Fruit fly (Drosophila melanogaster) whole organism, embryonic: ENCODE measurements around the gene Sf3b2.

Experiments
- B-H2 ChIP-seq: fragments of 200-800 bp; sonication (Bioruptor generic); optimal IDR thresholded peaks from 2 replicates; lab custom pipeline; 2018; ENCODE audit warnings: missing biosample characterization, mild to moderate bottlenecking, missing genetic modification characterization
- CG1024 ChIP-seq: fragments of 200-800 bp; sonication (Bioruptor generic); IDR thresholded peaks from 2 replicates; pipeline ENCODE4 v1.3.6; 2022; ENCODE audit warnings: missing biosample characterization, missing genetic modification characterization
- CG10543 ChIP-seq: fragments of 200-800 bp; sonication (Bioruptor generic); optimal IDR thresholded peaks from 3 replicates; lab custom pipeline; 2017; ENCODE audit warnings: missing biosample characterization, mild to moderate bottlenecking, missing genetic modification characterization, moderate library complexity
- CG12391 ChIP-seq: fragments of 200-800 bp; sonication (Bioruptor generic); optimal IDR thresholded peaks from 3 replicates; lab custom pipeline; 2018; ENCODE audit warnings: missing biosample characterization, mild to moderate bottlenecking, missing genetic modification characterization, moderate library complexity
- CG13775 ChIP-seq: fragments of 200-800 bp; sonication (Bioruptor generic); optimal IDR thresholded peaks from 3 replicates; lab custom pipeline; 2017; ENCODE audit warnings: missing biosample characterization, mild to moderate bottlenecking, missing genetic modification characterization
- CG14965 ChIP-seq: fragments of 200-800 bp; sonication (Bioruptor generic); optimal IDR thresholded peaks from 2 replicates; lab custom pipeline; 2016; ENCODE audit warnings: missing biosample characterization, missing genetic modification characterization, borderline replicate concordance
- CG15011 ChIP-seq: fragments of 200-800 bp; sonication (Bioruptor generic); optimal IDR thresholded peaks from 3 replicates; lab custom pipeline; 2018; ENCODE audit warnings: missing biosample characterization, mild to moderate bottlenecking, missing genetic modification characterization
- CG15696 ChIP-seq: fragments of 200-800 bp; sonication (Bioruptor generic); optimal IDR thresholded peaks from 2 replicates; lab custom pipeline; 2019; ENCODE audit warnings: missing biosample characterization, mild to moderate bottlenecking, missing genetic modification characterization, moderate library complexity
- CG16779 ChIP-seq: fragments of 200-800 bp; sonication (Bioruptor generic); IDR thresholded peaks from 2 replicates; pipeline ENCODE4 v1.3.6; 2022; ENCODE audit warnings: missing biosample characterization, missing genetic modification characterization
- CG17568 ChIP-seq: fragments of 200-800 bp; sonication (Bioruptor generic); optimal IDR thresholded peaks from 2 replicates; lab custom pipeline; 2018; ENCODE audit warnings: missing biosample characterization, mild to moderate bottlenecking, missing genetic modification characterization, moderate library complexity
- CG17802 ChIP-seq: fragments of 200-800 bp; sonication (Bioruptor generic); optimal IDR thresholded peaks from 2 replicates; lab custom pipeline; 2018; ENCODE audit warnings: missing biosample characterization, mild to moderate bottlenecking, missing genetic modification characterization, moderate library complexity
- CG18011 ChIP-seq: fragments of 200-800 bp; sonication (Bioruptor generic); optimal IDR thresholded peaks from 2 replicates; lab custom pipeline; 2017; ENCODE audit warnings: missing biosample characterization, missing genetic modification characterization, mild to moderate bottlenecking, moderate library complexity, missing genotype
- CG3838 ChIP-seq: fragments of 200-800 bp; sonication (Bioruptor generic); optimal IDR thresholded peaks from 3 replicates; lab custom pipeline; 2016; ENCODE audit warnings: missing biosample characterization, missing genetic modification characterization
- CG4820 ChIP-seq: fragments of 200-800 bp; sonication (Bioruptor generic); optimal IDR thresholded peaks from 3 replicates; lab custom pipeline; 2016; ENCODE audit warnings: missing biosample characterization, missing genetic modification characterization
- CG5953 ChIP-seq: fragments of 200-800 bp; sonication (Bioruptor generic); IDR thresholded peaks from 2 replicates; pipeline ENCODE4 v1.3.6; 2022; ENCODE audit warnings: missing biosample characterization, missing genetic modification characterization
- CG7963 ChIP-seq: fragments of 200-800 bp; sonication (Bioruptor generic); IDR thresholded peaks from 3 replicates; pipeline ENCODE4 v1.3.6; 2022; ENCODE audit warnings: missing biosample characterization, missing genetic modification characterization; ENCODE audit not compliant: partially characterized antibody
- CG9817 ChIP-seq: fragments of 200-800 bp; sonication (Bioruptor generic); optimal IDR thresholded peaks from 2 replicates; lab custom pipeline; 2018; ENCODE audit warnings: missing biosample characterization, mild to moderate bottlenecking, missing genetic modification characterization, moderate library complexity
- CG9876 ChIP-seq: fragments of 200-800 bp; sonication (Bioruptor generic); optimal IDR thresholded peaks from 2 replicates; lab custom pipeline; 2016; ENCODE audit warnings: missing biosample characterization, missing genetic modification characterization
- CkIIα-i1 ChIP-seq: fragments of 200-800 bp; sonication (Bioruptor generic); IDR thresholded peaks from 2 replicates; pipeline ENCODE4 v1.3.6; 2022; ENCODE audit warnings: missing biosample characterization, missing genetic modification characterization
- D ChIP-seq, 2 experiments: fragments of 200-800 bp in 1 of 2; fragments of >200 bp in 1 of 2; sonication (Bioruptor generic) in 1 of 2; optimal IDR thresholded peaks; 2 replicates in 1 of 2; 3 replicates in 1 of 2; lab custom pipeline; 2017; ENCODE audit warnings: mild to moderate bottlenecking in 1 of 2, missing biosample characterization in 1 of 2, missing genetic modification characterization in 1 of 2, missing genetic modification reagents in 1 of 2
- Gug ChIP-seq: fragments of 200-800 bp; sonication (Bioruptor generic); IDR thresholded peaks from 4 replicates; pipeline ENCODE4 v1.3.6; 2022; ENCODE audit warnings: missing biosample characterization, missing genetic modification characterization
- H15 ChIP-seq: fragments of 200-800 bp; sonication (Bioruptor generic); IDR thresholded peaks from 3 replicates; pipeline ENCODE4 v1.3.6; 2022; ENCODE audit warnings: missing biosample characterization, missing genetic modification characterization
- HLHmδ ChIP-seq: fragments of 200-800 bp; sonication (Bioruptor generic); optimal IDR thresholded peaks from 2 replicates; lab custom pipeline; 2018; ENCODE audit warnings: missing biosample characterization, mild to moderate bottlenecking, missing genetic modification characterization, moderate library complexity
- HmgZ ChIP-seq: fragments of 200-800 bp; sonication (Bioruptor generic); optimal IDR thresholded peaks from 2 replicates; lab custom pipeline; 2018; ENCODE audit warnings: missing biosample characterization, mild to moderate bottlenecking, missing genetic modification characterization
- Hr39 ChIP-seq: fragments of >200 bp; optimal IDR thresholded peaks from 2 replicates; lab custom pipeline; 2017
- MESR4 ChIP-seq: fragments of 200-800 bp; sonication (Bioruptor generic); optimal IDR thresholded peaks from 2 replicates; lab custom pipeline; 2018; ENCODE audit warnings: missing biosample characterization, mild to moderate bottlenecking, missing genetic modification characterization, moderate library complexity
- NC2β ChIP-seq: fragments of 200-800 bp; sonication (Bioruptor generic); optimal IDR thresholded peaks from 2 replicates; lab custom pipeline; 2016; ENCODE audit warnings: missing biosample characterization, missing genetic modification characterization
- Oaz ChIP-seq: fragments of 200-800 bp; sonication (Bioruptor generic); IDR thresholded peaks from 2 replicates; pipeline ENCODE4 v1.3.6; 2022; ENCODE audit warnings: missing biosample characterization, missing genetic modification characterization
- Sin3A ChIP-seq: fragments of >200 bp; optimal IDR thresholded peaks from 2 replicates; lab custom pipeline; 2018
- Sox100B ChIP-seq: fragments of 200-800 bp; sonication (Bioruptor generic); optimal IDR thresholded peaks from 3 replicates; lab custom pipeline; 2018; ENCODE audit warnings: missing biosample characterization, mild to moderate bottlenecking, missing genetic modification characterization
- ase ChIP-seq: fragments of 200-800 bp; sonication (Bioruptor generic); IDR thresholded peaks from 3 replicates; pipeline ENCODE4 v1.3.6; 2022; ENCODE audit warnings: missing biosample characterization, missing genetic modification characterization
- ato ChIP-seq: fragments of 200-800 bp; sonication (Bioruptor generic); IDR thresholded peaks from 2 replicates; pipeline ENCODE4 v1.3.6; 2022; ENCODE audit warnings: missing biosample characterization, missing genetic modification characterization; ENCODE audit not compliant: partially characterized antibody
- chn ChIP-seq: fragments of 200-800 bp; sonication (Bioruptor generic); optimal IDR thresholded peaks from 2 replicates; lab custom pipeline; 2016; ENCODE audit warnings: missing biosample characterization, missing genetic modification characterization
- crol ChIP-seq: fragments of 200-800 bp; sonication (Bioruptor generic); IDR thresholded peaks from 2 replicates; pipeline ENCODE4 v1.3.6; 2022; ENCODE audit warnings: missing biosample characterization, missing genetic modification characterization
- crp ChIP-seq, 2 experiments: fragments of 200-800 bp; sonication (Bioruptor generic); optimal IDR thresholded peaks; 2 replicates in 1 of 2; 3 replicates in 1 of 2; lab custom pipeline; 2017; ENCODE audit warnings: missing biosample characterization in 2 of 2, missing genetic modification characterization in 2 of 2, mild to moderate bottlenecking in 1 of 2, moderate library complexity in 1 of 2
- dmrt11E ChIP-seq: fragments of 200-800 bp; sonication (Bioruptor generic); optimal IDR thresholded peaks from 3 replicates; lab custom pipeline; 2018; ENCODE audit warnings: missing biosample characterization, mild to moderate bottlenecking, missing genetic modification characterization, moderate library complexity
- gt ChIP-seq: fragments of 200-800 bp; sonication (Bioruptor generic); IDR thresholded peaks from 2 replicates; pipeline ENCODE4 v1.3.6; 2022; ENCODE audit warnings: missing biosample characterization, missing genetic modification characterization
- h ChIP-seq: fragments of >200 bp; optimal IDR thresholded peaks from 2 replicates; lab custom pipeline; 2017
- jumu ChIP-seq: fragments of 200-800 bp; sonication (Bioruptor generic); optimal IDR thresholded peaks from 3 replicates; lab custom pipeline; 2016; ENCODE audit warnings: missing biosample characterization, missing genetic modification characterization
- mirr ChIP-seq: fragments of 200-800 bp; sonication (Bioruptor generic); optimal IDR thresholded peaks from 3 replicates; lab custom pipeline; 2018; ENCODE audit warnings: missing biosample characterization, mild to moderate bottlenecking, missing genetic modification characterization
- mld ChIP-seq: fragments of 200-800 bp; sonication (Bioruptor generic); IDR thresholded peaks from 3 replicates; pipeline ENCODE4 v1.3.6; 2022; ENCODE audit warnings: missing biosample characterization, missing genetic modification characterization; ENCODE audit not compliant: partially characterized antibody
- org-1 ChIP-seq: fragments of 200-800 bp; sonication (Bioruptor generic); optimal IDR thresholded peaks from 2 replicates; lab custom pipeline; 2017; ENCODE audit warnings: missing biosample characterization, missing genetic modification characterization
- salm ChIP-seq: fragments of 200-800 bp; sonication (Bioruptor generic); optimal IDR thresholded peaks from 2 replicates; lab custom pipeline; 2018; ENCODE audit warnings: missing biosample characterization, mild to moderate bottlenecking, missing genetic modification characterization
- schlank ChIP-seq: fragments of 200-800 bp; sonication (Bioruptor generic); optimal IDR thresholded peaks from 2 replicates; lab custom pipeline; 2018; ENCODE audit warnings: missing biosample characterization, mild to moderate bottlenecking, missing genetic modification characterization
- sima ChIP-seq: fragments of 200-800 bp; sonication (Bioruptor generic); optimal IDR thresholded peaks from 2 replicates; lab custom pipeline; 2016; ENCODE audit warnings: missing biosample characterization, missing genetic modification characterization
- sob ChIP-seq: fragments of 200-800 bp; sonication (Bioruptor generic); IDR thresholded peaks from 2 replicates; pipeline ENCODE4 v1.3.6; 2022; ENCODE audit warnings: missing biosample characterization, missing genetic modification characterization
- sqz ChIP-seq: fragments of 200-800 bp; sonication (Bioruptor generic); optimal IDR thresholded peaks from 3 replicates; lab custom pipeline; 2018; ENCODE audit warnings: missing biosample characterization, mild to moderate bottlenecking, missing genetic modification characterization
- vvl ChIP-seq: fragments of 200-800 bp; sonication (Bioruptor generic); IDR thresholded peaks from 2 replicates; pipeline ENCODE4 v1.3.6; 2022; ENCODE audit warnings: missing biosample characterization, missing genetic modification characterization
- wdn ChIP-seq: fragments of 200-800 bp; sonication (Bioruptor generic); IDR thresholded peaks from 2 replicates; pipeline ENCODE4 v1.3.6; 2022; ENCODE audit warnings: missing biosample characterization, missing genetic modification characterization
- z ChIP-seq: fragments of 200-800 bp; sonication (Bioruptor generic); IDR thresholded peaks from 3 replicates; pipeline ENCODE4 v1.3.6; 2022; ENCODE audit warnings: missing biosample characterization, missing genetic modification characterization
- zfh1 ChIP-seq: fragments of 200-800 bp; sonication (Bioruptor generic); IDR thresholded peaks from 3 replicates; pipeline ENCODE4 v1.3.6; 2022; ENCODE audit warnings: missing biosample characterization, missing genetic modification characterization

Gene Sf3b2

dm6 chr2L:3037153-3037579, 8.2 kb upstream of the Sf3b2 start, which contains the start of the genes CG17260 and SerRS (continued):
- peak; percentile 95 for TF ChIP-seq vvl (GFP tag; lab: Robert Waterston, UW)
- TF ChIP-seq CG1024 (GFP tag; lab: Robert Waterston, UW) = peak; percentile 35; the same call in 1 of the 2 replicates
- peak; percentile 76 for TF ChIP-seq salm (tag; lab: Kevin White, UChicago)
- peak; percentile 92 for TF ChIP-seq Gug (GFP tag; lab: Robert Waterston, UW)
- peak; percentile 80 for TF ChIP-seq CG9876 (GFP tag; lab: Kevin White, UChicago)
- TF ChIP-seq h (lab: Kevin White, UChicago) = no peak
- peak; percentile 86 for TF ChIP-seq H15 (GFP tag; lab: Robert Waterston, UW)
- TF ChIP-seq HmgZ (tag; lab: Kevin White, UChicago) = peak; percentile 94
- TF ChIP-seq Sin3A = peak; percentile 69
- TF ChIP-seq Sox100B (GFP tag; lab: Kevin White, UChicago) = no peak
- no peak; the same call in 1 of the 2 replicates for TF ChIP-seq crol (GFP tag; lab: Robert Waterston, UW)
- peak; percentile 73 for TF ChIP-seq CG3838
- TF ChIP-seq CG9817 (tag; lab: Kevin White, UChicago) = peak; percentile 95
- peak; percentile 76 for TF ChIP-seq mirr
- TF ChIP-seq mld (GFP tag; lab: Robert Waterston, UW) = no peak
- TF ChIP-seq NC2β (GFP tag; lab: Kevin White, UChicago) = peak; percentile 86
- peak; percentile 80 for TF ChIP-seq schlank (tag; lab: Kevin White, UChicago)
- no peak for TF ChIP-seq ato (GFP tag; lab: Robert Waterston, UW)
- TF ChIP-seq B-H2 = peak; percentile 85
- no peak for TF ChIP-seq z
- TF ChIP-seq zfh1 = peak; percentile 91
- TF ChIP-seq CG18011 = peak; percentile 84
- no peak for TF ChIP-seq sqz (GFP tag; lab: Kevin White, UChicago)
- TF ChIP-seq CG10543 = peak; percentile 91
- TF ChIP-seq dmrt11E (tag; lab: Kevin White, UChicago) = peak; percentile 85
- TF ChIP-seq CG7963 (GFP tag; lab: Robert Waterston, UW) = no peak
- TF ChIP-seq CG15696 (tag; lab: Kevin White, UChicago) = peak; percentile 85
- TF ChIP-seq CG13775 (GFP tag; lab: Kevin White, UChicago) = peak; percentile 93
- peak; percentile 95 for TF ChIP-seq CG12391 (tag; lab: Kevin White, UChicago)
- peak; percentile 75; the same call in 1 of the 2 replicates for TF ChIP-seq gt
- TF ChIP-seq Hr39 (lab: Kevin White, UChicago) = no peak
- no peak for TF ChIP-seq CkIIα-i1 (GFP tag; lab: Robert Waterston, UW)
- TF ChIP-seq HLHmδ (GFP tag; lab: Kevin White, UChicago) = no peak
- TF ChIP-seq D (optimal IDR thresholded peaks at IDR 0.05; lab: Kevin White, UChicago) = no peak
- peak; percentile 76 for TF ChIP-seq D (GFP tag; optimal IDR thresholded peaks at IDR 0.05; lab: Kevin White, UChicago)
- TF ChIP-seq CG17802 = peak; percentile 64
- TF ChIP-seq CG5953 (GFP tag; lab: Robert Waterston, UW) = peak; percentile 63; the same call in 1 of the 2 replicates
- peak; percentile 69 for TF ChIP-seq MESR4
- peak; percentile 58 for TF ChIP-seq sima
- peak; percentile 81 for TF ChIP-seq CG15011
- TF ChIP-seq CG14965 (GFP tag; lab: Kevin White, UChicago) = no peak
- TF ChIP-seq CG16779 (GFP tag; lab: Robert Waterston, UW) = peak; percentile 56; the same call in 1 of the 2 replicates
- peak; percentile 84 for TF ChIP-seq org-1 (GFP tag; lab: Kevin White, UChicago)
- TF ChIP-seq sob = peak; percentile 97
- TF ChIP-seq crp (GFP tag; optimal IDR thresholded peaks at IDR 0.05; lab: Kevin White, UChicago) = peak; percentile 76 to 96
- TF ChIP-seq ase = peak; percentile 92
- TF ChIP-seq wdn (GFP tag; lab: Robert Waterston, UW) = peak; percentile 88
- TF ChIP-seq CG4820 = peak; percentile 88
- peak; percentile 75 for TF ChIP-seq Oaz (GFP tag; lab: Robert Waterston, UW)
- no peak for TF ChIP-seq CG17568 (GFP tag; lab: Kevin White, UChicago)
- peak; percentile 95 for TF ChIP-seq jumu
- peak; percentile 95 for TF ChIP-seq chn (GFP tag; lab: Kevin White, UChicago)
